Worm (Caenorhabditis elegans) whole organism, late embryonic: Measurements from ENCODE around the gene F07H5.10.
A peak's percentile ranks its signal among the peaks of the same experiment; 100 is the strongest.

Experiments
- C38D4.7 ChIP-seq: fragments of 200-800 bp; sonication (Bioruptor generic); optimal IDR thresholded peaks from 2 replicates; lab custom pipeline; 2018; ENCODE audit warnings: mild to moderate bottlenecking, missing genetic modification characterization, moderate library complexity, missing compliant biosample characterization
- K02D7.2 ChIP-seq: sonication (generic microtip); optimal IDR thresholded peaks from 2 replicates; lab custom pipeline; 2017; ENCODE audit warnings: mild to moderate bottlenecking, missing genetic modification characterization, missing compliant biosample characterization
- K09A11.1 ChIP-seq: sonication (generic microtip); optimal IDR thresholded peaks from 2 replicates; lab custom pipeline; 2017; ENCODE audit warnings: antibody characterized with exemption, mild to moderate bottlenecking, missing genetic modification characterization, missing compliant biosample characterization; ENCODE audit not compliant: insufficient read depth
- T23F11.4 ChIP-seq: fragments of 200-800 bp; sonication (Bioruptor generic); optimal IDR thresholded peaks from 2 replicates; lab custom pipeline; 2018; ENCODE audit warnings: mild to moderate bottlenecking, missing genetic modification characterization, missing compliant biosample characterization
- Y22D7AL.16 ChIP-seq: sonication (generic microtip); optimal IDR thresholded peaks from 2 replicates; lab custom pipeline; 2016; ENCODE audit warnings: missing genetic modification characterization, missing compliant biosample characterization
- ahr-1 ChIP-seq: sonication (generic microtip); optimal IDR thresholded peaks from 2 replicates; lab custom pipeline; 2016; ENCODE audit warnings: missing genetic modification characterization, missing compliant biosample characterization
- ceh-14 ChIP-seq: sonication (generic microtip); optimal IDR thresholded peaks from 2 replicates; lab custom pipeline; 2016; ENCODE audit warnings: missing genotype, missing genetic modification characterization, missing compliant biosample characterization
- ceh-18 ChIP-seq: sonication (generic microtip); optimal IDR thresholded peaks from 2 replicates; lab custom pipeline; 2016; ENCODE audit warnings: missing genetic modification characterization, missing compliant biosample characterization
- ceh-22 ChIP-seq: sonication (generic microtip); optimal IDR thresholded peaks from 2 replicates; lab custom pipeline; 2017; ENCODE audit warnings: missing biosample characterization, missing genetic modification characterization
- ceh-24 ChIP-seq: sonication (generic microtip); optimal IDR thresholded peaks from 2 replicates; lab custom pipeline; 2016; ENCODE audit warnings: mild to moderate bottlenecking, missing genetic modification characterization, missing compliant biosample characterization
- ceh-30 ChIP-seq: fragments of 150-350 bp; optimal IDR thresholded peaks from 2 replicates; lab custom pipeline; 2014; ENCODE audit warnings: missing biosample characterization, missing genetic modification characterization
- ceh-31 ChIP-seq: sonication (generic microtip); optimal IDR thresholded peaks from 2 replicates; lab custom pipeline; 2016; ENCODE audit warnings: missing genetic modification characterization, missing compliant biosample characterization
- ceh-34 ChIP-seq: sonication (generic microtip); optimal IDR thresholded peaks from 2 replicates; lab custom pipeline; 2016; ENCODE audit warnings: mild to moderate bottlenecking, missing genetic modification characterization, missing compliant biosample characterization
- ceh-6 ChIP-seq: fragments of 200-800 bp; sonication (Bioruptor generic); optimal IDR thresholded peaks from 2 replicates; lab custom pipeline; 2018; ENCODE audit warnings: mild to moderate bottlenecking, missing genetic modification characterization, missing compliant biosample characterization
- dmd-4 ChIP-seq: sonication (generic microtip); optimal IDR thresholded peaks from 2 replicates; lab custom pipeline; 2016; ENCODE audit warnings: borderline replicate concordance, missing genetic modification characterization, missing compliant biosample characterization
- elt-2 ChIP-seq: sonication (generic microtip); optimal IDR thresholded peaks from 2 replicates; lab custom pipeline; 2016; ENCODE audit warnings: missing genetic modification reagents, missing genetic modification characterization, missing compliant biosample characterization
- elt-4 ChIP-seq: sonication (generic microtip); optimal IDR thresholded peaks from 2 replicates; lab custom pipeline; 2016; ENCODE audit warnings: missing genetic modification characterization, missing compliant biosample characterization
- ets-4 ChIP-seq: sonication (generic microtip); optimal IDR thresholded peaks from 2 replicates; lab custom pipeline; 2016; ENCODE audit warnings: missing genetic modification characterization, missing compliant biosample characterization
- fax-1 ChIP-seq: sonication (generic microtip); optimal IDR thresholded peaks from 2 replicates; lab custom pipeline; 2016; ENCODE audit warnings: missing genotype, missing genetic modification characterization, missing compliant biosample characterization
- fkh-10 ChIP-seq: fragments of 150-350 bp; optimal IDR thresholded peaks from 2 replicates; lab custom pipeline; 2014; ENCODE audit warnings: missing biosample characterization, missing genetic modification reagents, missing genetic modification characterization
- gmeb-2 ChIP-seq: sonication (generic microtip); optimal IDR thresholded peaks from 2 replicates; lab custom pipeline; 2016; ENCODE audit warnings: missing genetic modification characterization, inconsistent platforms, missing compliant biosample characterization
- hlh-13 ChIP-seq: fragments of 200-800 bp; sonication (Bioruptor generic); optimal IDR thresholded peaks from 2 replicates; lab custom pipeline; 2018; ENCODE audit warnings: mild to moderate bottlenecking, missing genetic modification characterization, missing compliant biosample characterization
- hlh-6 ChIP-seq: sonication (generic microtip); optimal IDR thresholded peaks from 2 replicates; lab custom pipeline; 2016; ENCODE audit warnings: missing genotype, missing genetic modification characterization, missing compliant biosample characterization
- lim-6 ChIP-seq: sonication (generic microtip); optimal IDR thresholded peaks from 2 replicates; lab custom pipeline; 2016; ENCODE audit warnings: missing genetic modification characterization, missing compliant biosample characterization
- madf-2 ChIP-seq: sonication (generic microtip); optimal IDR thresholded peaks from 2 replicates; lab custom pipeline; 2017; ENCODE audit warnings: missing genetic modification characterization, missing compliant biosample characterization
- nfya-1 ChIP-seq: sonication (generic microtip); optimal IDR thresholded peaks from 2 replicates; lab custom pipeline; 2017; ENCODE audit warnings: missing genetic modification characterization, mild to moderate bottlenecking, missing compliant biosample characterization, antibody characterized with exemption, moderate library complexity
- nhr-232 ChIP-seq: sonication (generic microtip); optimal IDR thresholded peaks from 2 replicates; lab custom pipeline; 2016; ENCODE audit warnings: missing genetic modification characterization, missing compliant biosample characterization
- odd-2 ChIP-seq: sonication (generic microtip); optimal IDR thresholded peaks from 2 replicates; lab custom pipeline; 2017; ENCODE audit warnings: antibody characterized with exemption, mild to moderate bottlenecking, missing genetic modification characterization, missing compliant biosample characterization
- pat-9 ChIP-seq: fragments of 200-800 bp; sonication (Bioruptor generic); optimal IDR thresholded peaks from 2 replicates; lab custom pipeline; 2018; ENCODE audit warnings: mild to moderate bottlenecking, missing genetic modification characterization, moderate library complexity, missing compliant biosample characterization
- pax-1 ChIP-seq: fragments of 150-350 bp; optimal IDR thresholded peaks from 2 replicates; lab custom pipeline; 2014; ENCODE audit warnings: missing biosample characterization, missing genetic modification characterization
- pha-4 ChIP-seq: fragments of 150-350 bp; optimal IDR thresholded peaks from 2 replicates; lab custom pipeline; 2018; ENCODE audit warnings: missing biosample characterization, missing genetic modification reagents, missing genetic modification characterization
- pqm-1 ChIP-seq: sonication (generic microtip); optimal IDR thresholded peaks from 2 replicates; lab custom pipeline; 2016; ENCODE audit warnings: missing genetic modification characterization, missing compliant biosample characterization
- pros-1 ChIP-seq: fragments of 150-350 bp; optimal IDR thresholded peaks from 2 replicates; lab custom pipeline; 2014; ENCODE audit warnings: missing biosample characterization, missing genetic modification reagents, missing genetic modification characterization
- rnt-1 ChIP-seq: sonication (generic microtip); optimal IDR thresholded peaks from 2 replicates; lab custom pipeline; 2016; ENCODE audit warnings: missing genetic modification characterization, missing compliant biosample characterization
- sdc-2 ChIP-seq: sonication (generic microtip); optimal IDR thresholded peaks from 2 replicates; lab custom pipeline; 2016; ENCODE audit warnings: missing genotype, missing genetic modification characterization, missing compliant biosample characterization
- sox-2 ChIP-seq: fragments of 200-800 bp; sonication (Bioruptor generic); IDR thresholded peaks from 2 replicates; pipeline ENCODE4 v1.3.6; 2022; ENCODE audit warnings: missing genetic modification reagents, missing genetic modification characterization, missing compliant biosample characterization
- syd-9 ChIP-seq: sonication (generic microtip); optimal IDR thresholded peaks from 2 replicates; lab custom pipeline; 2016; ENCODE audit warnings: mild to moderate bottlenecking, missing genetic modification characterization, moderate library complexity, missing compliant biosample characterization
- tbx-2 ChIP-seq: sonication (generic microtip); optimal IDR thresholded peaks from 2 replicates; lab custom pipeline; 2016; ENCODE audit warnings: missing genetic modification characterization, missing compliant biosample characterization
- unc-42 ChIP-seq: sonication (generic microtip); optimal IDR thresholded peaks from 2 replicates; lab custom pipeline; 2016; ENCODE audit warnings: missing genotype, missing genetic modification characterization, missing compliant biosample characterization
- unc-55 ChIP-seq: sonication (generic microtip); optimal IDR thresholded peaks from 2 replicates; lab custom pipeline; 2017; ENCODE audit warnings: missing biosample characterization, missing genetic modification reagents, missing genetic modification characterization
- unc-86 ChIP-seq: sonication (generic microtip); optimal IDR thresholded peaks from 2 replicates; lab custom pipeline; 2016; ENCODE audit warnings: missing genetic modification characterization, missing compliant biosample characterization
- zip-5 ChIP-seq: sonication (generic microtip); optimal IDR thresholded peaks from 2 replicates; lab custom pipeline; 2016; ENCODE audit warnings: missing genetic modification characterization, missing compliant biosample characterization

Gene F07H5.10

DNA sequence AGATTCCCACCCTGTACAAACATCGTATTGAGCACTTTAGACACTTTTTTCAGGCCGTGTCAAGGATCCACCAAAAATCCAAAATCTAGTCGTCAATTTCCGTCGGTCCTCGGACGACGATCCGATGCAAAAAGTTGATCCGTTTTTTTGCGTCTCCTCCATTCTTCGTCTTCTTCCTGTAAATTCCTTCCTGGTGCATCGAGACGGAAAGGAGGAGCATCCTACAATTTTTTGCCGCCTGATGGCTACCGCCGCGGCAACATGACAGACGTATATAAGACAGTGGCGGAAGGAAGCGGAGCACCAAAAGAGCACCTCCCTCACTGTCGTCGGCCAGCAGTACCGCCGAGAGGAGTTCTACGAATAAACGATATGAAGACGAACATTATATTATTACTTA is 7.6 kb downstream of the F07H5.10 start, which contains the start of gene appg-2:
Gene appg-2, plus strand, starts transcription at position 301 of the 400 bp plus-strand sequence.
- TF ChIP-seq tbx-2 (tag; lab: Kevin White, UChicago) (no peak), rnt-1 (tag; lab: Kevin White, UChicago) (no peak), C38D4.7 (GFP tag; lab: Kevin White, UChicago) (no peak), pat-9 (tag; lab: Kevin White, UChicago) (no peak), Y22D7AL.16 (tag; lab: Kevin White, UChicago) (no peak), fkh-10 (no peak), dmd-4 (tag; lab: Kevin White, UChicago) (no peak), gmeb-2 (tag; lab: Kevin White, UChicago) (no peak), sdc-2 (no peak), ceh-6 (GFP tag; lab: Kevin White, UChicago) (no peak), unc-86 (tag; lab: Kevin White, UChicago) (no peak), ceh-22 (tag; lab: Kevin White, UChicago) (no peak), lim-6 (tag; lab: Kevin White, UChicago) (no peak), sox-2 (GFP tag; lab: Robert Waterston, UW) (no peak), nhr-232 (tag; lab: Kevin White, UChicago) (no peak), nfya-1 (tag; lab: Kevin White, UChicago) (no peak), hlh-6 (tag; lab: Kevin White, UChicago) (no peak), pha-4 (tag; lab: Kevin White, UChicago) (no peak), ahr-1 (no peak), fax-1 (no peak)

DNA sequence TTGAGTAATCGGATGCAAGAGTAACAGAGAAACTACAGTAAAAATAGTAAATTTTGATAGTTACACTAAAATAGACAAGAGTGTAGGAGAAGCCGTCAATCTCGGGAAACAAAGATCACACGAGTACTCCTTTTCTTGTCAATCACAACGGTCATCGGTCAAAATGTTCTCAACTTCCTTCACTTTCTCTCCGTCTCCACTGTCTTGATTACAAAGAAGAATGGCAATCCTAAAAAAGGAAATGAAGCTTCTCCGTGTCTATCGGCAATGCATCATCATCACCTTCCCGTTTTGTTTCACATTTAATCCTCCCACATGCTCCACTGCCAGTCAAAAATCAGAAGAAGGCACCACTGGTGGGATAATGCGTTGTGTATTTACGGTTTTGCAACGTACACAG is 8.7 kb downstream of the F07H5.10 start:
- TF ChIP-seq Y22D7AL.16 (tag; lab: Kevin White, UChicago) (no peak), ceh-31 (tag; lab: Kevin White, UChicago) (no peak), pqm-1 (tag; lab: Kevin White, UChicago) (no peak), T23F11.4 (GFP tag; lab: Kevin White, UChicago) (no peak), madf-2 (tag; lab: Kevin White, UChicago) (no peak), zip-5 (tag; lab: Kevin White, UChicago) (no peak), pha-4 (tag; lab: Kevin White, UChicago) (no peak), pros-1 (tag; lab: Kevin White, UChicago) (no peak), elt-2 (tag; lab: Kevin White, UChicago) (no peak), K02D7.2 (tag; lab: Kevin White, UChicago) (no peak)
- TF ChIP-seq, all 69 proteins: peak for 0

DNA sequence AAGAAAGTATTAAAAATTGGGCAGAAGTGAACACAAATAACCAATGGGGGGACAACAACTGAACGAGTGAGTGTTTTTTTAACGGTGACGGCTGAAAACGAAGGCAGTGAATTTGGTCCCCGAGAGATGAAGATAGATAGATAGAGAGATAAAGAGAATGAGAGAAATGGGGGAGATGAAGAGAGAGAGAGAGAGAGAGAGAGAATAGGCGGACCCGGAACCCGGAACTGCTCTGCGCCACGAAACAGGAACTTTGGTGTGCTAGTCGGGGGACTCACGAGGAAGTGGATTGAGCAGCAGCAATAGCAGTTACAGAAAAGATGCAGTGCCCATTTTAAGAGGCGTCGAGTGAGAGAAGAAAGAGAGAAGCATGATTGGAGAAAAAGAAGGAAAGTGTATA is 12.0 kb downstream of the F07H5.10 start:
- no peak for TF ChIP-seq unc-55 (GFP tag; lab: Kevin White, UChicago)
- TF ChIP-seq K09A11.1, result no peak
- TF ChIP-seq odd-2, result no peak
- TF ChIP-seq ahr-1, result no peak
- no peak for TF ChIP-seq pha-4 (tag; lab: Kevin White, UChicago)
- no peak for TF ChIP-seq lim-6 (tag; lab: Kevin White, UChicago)
- TF ChIP-seq tbx-2 (tag; lab: Kevin White, UChicago), result peak; percentile 44
- no peak for TF ChIP-seq ceh-6 (GFP tag; lab: Kevin White, UChicago)
- no peak for TF ChIP-seq ceh-30
- TF ChIP-seq rnt-1 (tag; lab: Kevin White, UChicago), result no peak
- no peak for TF ChIP-seq pax-1 (tag; lab: Kevin White, UChicago)
- TF ChIP-seq ceh-31 (tag; lab: Kevin White, UChicago), result peak; percentile 23
- no peak for TF ChIP-seq elt-4 (tag; lab: Kevin White, UChicago)
- no peak for TF ChIP-seq ceh-24 (tag; lab: Kevin White, UChicago)
- peak; percentile 77 for TF ChIP-seq unc-42 (tag; lab: Kevin White, UChicago)
- peak; percentile 8 for TF ChIP-seq nfya-1 (tag; lab: Kevin White, UChicago)
- TF ChIP-seq hlh-13 (GFP tag; lab: Kevin White, UChicago), result no peak
- peak; percentile 19 for TF ChIP-seq ceh-14 (tag; lab: Kevin White, UChicago)
- no peak for TF ChIP-seq pat-9 (tag; lab: Kevin White, UChicago)
- no peak for TF ChIP-seq syd-9
- peak; percentile 75 for TF ChIP-seq ceh-18 (tag; lab: Kevin White, UChicago)
- no peak for TF ChIP-seq ets-4 (tag; lab: Kevin White, UChicago)
- TF ChIP-seq ceh-34 (tag; lab: Kevin White, UChicago), result peak; percentile 38
- peak; percentile 9 for TF ChIP-seq fkh-10
